Worm (Caenorhabditis elegans): Measurements from ENCODE around the gene F13B6.1.
A peak's percentile ranks its signal among the peaks of the same experiment; 100 is the strongest.

The F13B6.1 gene

ce11 chrIV:7487554-7488456, 31.5 kb downstream of the F13B6.1 start, which contains the start of the genes his-60 and his-59 (continued):
- TF ChIP-seq rcor-1 (GFP tag; IDR thresholded peaks at IDR 0.05) (no peak; the same call in 1 of the 2 replicates), mel-28 (tag; optimal IDR thresholded peaks at IDR 0.05; ENCODE audit: borderline replicate concordance) (no peak), egl-18 (GFP tag; IDR thresholded peaks at IDR 0.05) (no peak), cebp-1 (GFP tag; IDR thresholded peaks at IDR 0.05) (no peak), cebp-1 (tag; optimal IDR thresholded peaks at IDR 0.05) (peak; percentile 55), bed-1 (GFP tag; IDR thresholded peaks at IDR 0.05) (no peak), attf-3 (GFP tag; conservative IDR thresholded peaks at IDR 0.05) (0 out of 2 replicates have a peak, but pooled peaks have one; percentile 7), ztf-3 (GFP tag; optimal IDR thresholded peaks at IDR 0.05) (no peak), tbp1 (GFP tag; optimal IDR thresholded peaks at IDR 0.05) (peak; percentile 67), bed-2 (GFP tag; IDR thresholded peaks at IDR 0.05) (no peak), let-526 (GFP tag; IDR thresholded peaks at IDR 0.05) (no peak), F37B4.10 (GFP tag; IDR thresholded peaks at IDR 0.05) (peak; percentile 61; the same call in 1 of the 2 replicates), C17E4.6 (GFP tag; IDR thresholded peaks at IDR 0.05) (0 out of 2 replicates have a peak, but pooled peaks have one; percentile 18), ztf-22 (GFP tag; optimal IDR thresholded peaks at IDR 0.05) (no peak), ztf-28 (GFP tag; IDR thresholded peaks at IDR 0.05) (no peak), mxl-1 (tag; optimal IDR thresholded peaks at IDR 0.05) (no peak), ets-4 (GFP tag; optimal IDR thresholded peaks at IDR 0.05) (no peak), unc-130 (GFP tag; optimal IDR thresholded peaks at IDR 0.05) (peak; percentile 7), hsf-1 (GFP tag; IDR thresholded peaks at IDR 0.05) (peak; percentile 13), K12H6.12 (tag; optimal IDR thresholded peaks at IDR 0.05) (no peak), nfya-2 (GFP tag; IDR thresholded peaks at IDR 0.05) (no peak), chd-7 (tag; optimal IDR thresholded peaks at IDR 0.05) (no peak), F52B5.7 (tag; optimal IDR thresholded peaks at IDR 0.05) (peak; percentile 12), Y53G8AR.9 (GFP tag; conservative IDR thresholded peaks at IDR 0.05) (peak; percentile 85), cebp-2 (GFP tag; IDR thresholded peaks at IDR 0.05) (0 out of 2 replicates have a peak, but pooled peaks have one; percentile 58), ekl-4 (GFP tag; IDR thresholded peaks at IDR 0.05) (peak; percentile 64; the same call in 1 of the 2 replicates), lsl-1 (GFP tag; optimal IDR thresholded peaks at IDR 0.05) (peak; percentile 59), hlh-12 (tag; optimal IDR thresholded peaks at IDR 0.05) (no peak), madf-8 (GFP tag; conservative IDR thresholded peaks at IDR 0.05) (no peak; the same call in 1 of the 2 replicates), T07F8.4 (tag; optimal IDR thresholded peaks at IDR 0.05) (peak; percentile 31), Y95B8A.8 (GFP tag; IDR thresholded peaks at IDR 0.05) (peak; percentile 82), B0035.1 (tag; optimal IDR thresholded peaks at IDR 0.05) (no peak), lir-1 (GFP tag; conservative IDR thresholded peaks at IDR 0.05) (no peak; the same call in 1 of the 2 replicates), hlh-26 (GFP tag; conservative IDR thresholded peaks at IDR 0.05) (no peak), madf-6 (GFP tag; IDR thresholded peaks at IDR 0.05) (peak; percentile 72), snpc-1.3 (tag; optimal IDR thresholded peaks at IDR 0.05; ENCODE audit: insufficient read depth) (peak; percentile 79), let-607 (tag; optimal IDR thresholded peaks at IDR 0.05) (no peak), sptf-2 (GFP tag; optimal IDR thresholded peaks at IDR 0.05) (no peak), nfyb-1 (GFP tag; IDR thresholded peaks at IDR 0.05) (no peak), pha-4 (tag; optimal IDR thresholded peaks at IDR 0.05) (no peak), Y79H2A.3 (GFP tag; conservative IDR thresholded peaks at IDR 0.05) (peak; percentile 93), zfh-2 (GFP tag; conservative IDR thresholded peaks at IDR 0.05) (no peak; the same call in 1 of the 2 replicates), B0336.3 (GFP tag; IDR thresholded peaks at IDR 0.05) (peak; percentile 77), lin-40 (tag; optimal IDR thresholded peaks at IDR 0.05) (no peak), C06A6.2 (GFP tag; conservative IDR thresholded peaks at IDR 0.05) (no peak), ceh-91 (GFP tag; IDR thresholded peaks at IDR 0.05) (no peak; the same call in 1 of the 2 replicates)

All from whole organism, young adult.